Fruit fly (Drosophila melanogaster): Measurements from ENCODE around the gene Pgant6.

Pgant6 gene

dm6 chr3L:2765013-2765738 is 16.9 kb upstream of the Pgant6 start (continued):
- TF ChIP-seq chn (GFP tag; optimal IDR thresholded peaks at IDR 0.05) (no peak), gcm (GFP tag; optimal IDR thresholded peaks at IDR 0.05) (no peak), CG14014 (GFP tag; IDR thresholded peaks at IDR 0.05) (no peak), BtbVII (GFP tag; optimal IDR thresholded peaks at IDR 0.05) (no peak), CG6791 (GFP tag; IDR thresholded peaks at IDR 0.05; ENCODE audit: partially characterized antibody) (no peak), CG10431 (GFP tag; optimal IDR thresholded peaks at IDR 0.05) (no peak), MTF-1 (GFP tag; optimal IDR thresholded peaks at IDR 0.05; ENCODE audit: borderline replicate concordance) (no peak), pan (optimal IDR thresholded peaks at IDR 0.05) (no peak), pan (GFP tag; optimal IDR thresholded peaks at IDR 0.05 in 1 of 2, IDR thresholded peaks at IDR 0.05 in 1 of 2) (peak in 1 of 2 experiments; percentile 30), Jarid2 (GFP tag; optimal IDR thresholded peaks at IDR 0.05) (no peak), cg (GFP tag; optimal IDR thresholded peaks at IDR 0.05) (no peak), dmrt11E (tag; optimal IDR thresholded peaks at IDR 0.05) (no peak), Nf-YC (tag; optimal IDR thresholded peaks at IDR 0.05) (no peak), Nf-YA (GFP tag; IDR thresholded peaks at IDR 0.05) (no peak), CG1233 (GFP tag; optimal IDR thresholded peaks at IDR 0.05) (no peak), ATbp (GFP tag; optimal IDR thresholded peaks at IDR 0.05) (peak; percentile 4), Chrac-16 (GFP tag; optimal IDR thresholded peaks at IDR 0.05) (no peak), Lim3 (GFP tag; IDR thresholded peaks at IDR 0.05) (no peak), da (GFP tag; optimal IDR thresholded peaks at IDR 0.05) (no peak)

dm6 chr3L:2765794-2766268 is 16.2 kb upstream of the Pgant6 start:
- TF ChIP-seq CG17385 (GFP tag; optimal IDR thresholded peaks at IDR 0.05) (peak; percentile 81), Dad (GFP tag; optimal IDR thresholded peaks at IDR 0.05) (no peak), ewg (GFP tag; optimal IDR thresholded peaks at IDR 0.05) (no peak), C15 (GFP tag; IDR thresholded peaks at IDR 0.05) (no peak), ems (GFP tag; optimal IDR thresholded peaks at IDR 0.05) (no peak), Dref (GFP tag; IDR thresholded peaks at IDR 0.05) (no peak), grau (tag; optimal IDR thresholded peaks at IDR 0.05) (peak; percentile 44), Adf1 (GFP tag; IDR thresholded peaks at IDR 0.05) (no peak), CG18619 (GFP tag; optimal IDR thresholded peaks at IDR 0.05) (no peak), Poxn (GFP tag; IDR thresholded peaks at IDR 0.05) (no peak), Aef1 (GFP tag; IDR thresholded peaks at IDR 0.05) (no peak), ci (GFP tag; IDR thresholded peaks at IDR 0.05) (0 out of 3 replicates have a peak, but pooled peaks have one; percentile 15), ERR (GFP tag; optimal IDR thresholded peaks at IDR 0.05) (no peak), CG43689 (GFP tag; IDR thresholded peaks at IDR 0.05) (no peak), Drgx (GFP tag; IDR thresholded peaks at IDR 0.05) (0 out of 2 replicates have a peak, but pooled peaks have one; percentile 4), CG10979 (tag; optimal IDR thresholded peaks at IDR 0.05) (no peak), Rx (GFP tag; IDR thresholded peaks at IDR 0.05) (no peak), PHDP (tag; optimal IDR thresholded peaks at IDR 0.05) (no peak), insv (GFP tag; optimal IDR thresholded peaks at IDR 0.05) (peak in 1 of 2 experiments; percentile 87), CG7372 (GFP tag; IDR thresholded peaks at IDR 0.05) (no peak), Taf1 (GFP tag; IDR thresholded peaks at IDR 0.05) (no peak), CG17361 (GFP tag; IDR thresholded peaks at IDR 0.05) (no peak), Neu2 (GFP tag; optimal IDR thresholded peaks at IDR 0.05; ENCODE audit: borderline replicate concordance) (no peak), rib (GFP tag; IDR thresholded peaks at IDR 0.05) (peak; percentile 44; the same call in 1 of the 2 replicates), psq (GFP tag; optimal IDR thresholded peaks at IDR 0.05) (peak; percentile 83), YL-1 (GFP tag; optimal IDR thresholded peaks at IDR 0.05) (no peak), Nf-YA (GFP tag; IDR thresholded peaks at IDR 0.05) (no peak), CG4730 (GFP tag; IDR thresholded peaks at IDR 0.05) (no peak), Elba2 (GFP tag; optimal IDR thresholded peaks at IDR 0.05) (peak; percentile 57), CG4820 (GFP tag; optimal IDR thresholded peaks at IDR 0.05) (no peak), Pdp1 (GFP tag; optimal IDR thresholded peaks at IDR 0.05) (peak in 1 of 2 experiments; percentile 59), CG17612 (GFP tag; IDR thresholded peaks at IDR 0.05) (no peak), cg (GFP tag; optimal IDR thresholded peaks at IDR 0.05) (no peak)

Measured in whole organism, embryonic.